Fruit fly (Drosophila melanogaster) whole organism, wandering third instar larva: ENCODE results near the gene NijA.

Source experiments
- Abd-B ChIP-seq: fragments of >200 bp; optimal IDR thresholded peaks from 2 replicates; lab custom pipeline; 2017; ENCODE audit warnings: missing biosample characterization, missing genetic modification characterization
- CG32264 ChIP-seq: fragments of 200-800 bp; sonication (Bioruptor generic); optimal IDR thresholded peaks from 2 replicates; lab custom pipeline; 2016; ENCODE audit warnings: missing biosample characterization, missing genetic modification characterization
- CG9705 ChIP-seq: fragments of 200-800 bp; sonication (Bioruptor generic); optimal IDR thresholded peaks from 2 replicates; lab custom pipeline; 2018; ENCODE audit warnings: missing biosample characterization, mild to moderate bottlenecking, missing genetic modification characterization
- CrebA ChIP-seq: fragments of 200-800 bp; sonication (Bioruptor generic); optimal IDR thresholded peaks from 2 replicates; lab custom pipeline; 2016; ENCODE audit warnings: missing biosample characterization, mild to moderate bottlenecking, missing genetic modification characterization, borderline replicate concordance
- Dfd ChIP-seq: fragments of >200 bp; optimal IDR thresholded peaks from 2 replicates; lab custom pipeline; 2017; ENCODE audit warnings: missing biosample characterization, missing genetic modification characterization
- Dif ChIP-seq: fragments of 200-275, 200-300 bp; sonication (Bioruptor generic); optimal IDR thresholded peaks from 2 replicates; lab custom pipeline; 2018; ENCODE audit warnings: missing biosample characterization, missing genetic modification characterization; ENCODE audit not compliant: partially characterized antibody
- GATAd ChIP-seq: sonication (Bioruptor generic); optimal IDR thresholded peaks from 2 replicates; lab custom pipeline; 2016; ENCODE audit warnings: missing biosample characterization, missing genetic modification characterization
- HLH106 ChIP-seq: fragments of 200-800 bp; optimal IDR thresholded peaks from 3 replicates; lab custom pipeline; 2019; ENCODE audit warnings: missing biosample characterization, mild to moderate bottlenecking, missing genetic modification characterization, moderate library complexity
- Hnf4 ChIP-seq: fragments of 200-800 bp; sonication (Bioruptor generic); optimal IDR thresholded peaks from 2 replicates; lab custom pipeline; 2016; ENCODE audit warnings: missing biosample characterization, mild to moderate bottlenecking, missing genetic modification characterization
- Hr78 ChIP-seq: fragments of >200 bp; optimal IDR thresholded peaks from 2 replicates; lab custom pipeline; 2017; ENCODE audit warnings: missing biosample characterization, missing genetic modification characterization
- Hr83 ChIP-seq: fragments of 200-300 bp; sonication (Bioruptor generic); optimal IDR thresholded peaks from 2 replicates; lab custom pipeline; 2016; ENCODE audit warnings: missing biosample characterization, mild to moderate bottlenecking, missing genetic modification characterization, moderate library complexity; ENCODE audit not compliant: poor library complexity, severe bottlenecking
- Jra ChIP-seq: sonication (Bioruptor generic); optimal IDR thresholded peaks from 2 replicates; lab custom pipeline; 2016; ENCODE audit warnings: missing biosample characterization, missing genetic modification characterization
- Mio ChIP-seq: sonication (Bioruptor generic); optimal IDR thresholded peaks from 2 replicates; lab custom pipeline; 2016; ENCODE audit warnings: missing biosample characterization, missing genetic modification characterization
- Myc ChIP-seq: fragments of >200 bp; optimal IDR thresholded peaks from 2 replicates; lab custom pipeline; 2017
- N ChIP-seq: fragments of >200 bp; optimal IDR thresholded peaks from 2 replicates; lab custom pipeline; 2018; ENCODE audit warnings: missing biosample characterization, missing external identifiers, missing genetic modification characterization
- OdsH ChIP-seq: fragments of 200-800 bp; sonication (Bioruptor generic); optimal IDR thresholded peaks from 2 replicates; lab custom pipeline; 2016; ENCODE audit warnings: missing biosample characterization, mild to moderate bottlenecking, missing genetic modification characterization
- Rel ChIP-seq, 2 experiments: fragments of 200-800 bp; sonication (Bioruptor generic) in 1 of 2; optimal IDR thresholded peaks; 2 replicates in 1 of 2; 3 replicates in 1 of 2; lab custom pipeline; 2016 to 2019; ENCODE audit warnings: mild to moderate bottlenecking in 2 of 2, missing biosample characterization in 2 of 2, missing genetic modification characterization in 2 of 2, moderate library complexity in 1 of 2
- Sp1 ChIP-seq: fragments of 200-800 bp; sonication (Bioruptor generic); optimal IDR thresholded peaks from 3 replicates; lab custom pipeline; 2019; ENCODE audit warnings: missing biosample characterization, mild to moderate bottlenecking, missing genetic modification characterization, moderate library complexity
- Vsx2 ChIP-seq: fragments of 200-300, 225-300 bp; sonication (Bioruptor generic); optimal IDR thresholded peaks from 2 replicates; lab custom pipeline; 2018; ENCODE audit warnings: missing biosample characterization, missing genetic modification characterization; ENCODE audit not compliant: partially characterized antibody
- br ChIP-seq: fragments of 200-800 bp; sonication (Bioruptor generic); optimal IDR thresholded peaks from 2 replicates; lab custom pipeline; 2016; ENCODE audit warnings: missing biosample characterization, missing genetic modification characterization
- brk ChIP-seq: fragments of 200-800 bp; sonication (Bioruptor generic); optimal IDR thresholded peaks from 2 replicates; lab custom pipeline; 2016; ENCODE audit warnings: missing biosample characterization, mild to moderate bottlenecking, missing genetic modification characterization
- dl ChIP-seq, 2 experiments: fragments of 175-275, 200-275 bp in 1 of 2; fragments of 200-275 bp in 1 of 2; sonication (Bioruptor generic); optimal IDR thresholded peaks; lab custom pipeline; 2018; ENCODE audit warnings: mild to moderate bottlenecking in 2 of 2, missing biosample characterization in 2 of 2, missing genetic modification characterization in 2 of 2, moderate library complexity in 2 of 2; ENCODE audit not compliant: partially characterized antibody in 2 of 2, insufficient read depth in 1 of 2
- dmrt93B ChIP-seq: fragments of 200-800 bp; sonication (Bioruptor generic); optimal IDR thresholded peaks from 2 replicates; lab custom pipeline; 2018; ENCODE audit warnings: missing biosample characterization, mild to moderate bottlenecking, missing genetic modification characterization
- dsf ChIP-seq: sonication (Bioruptor generic); optimal IDR thresholded peaks from 2 replicates; lab custom pipeline; 2016; ENCODE audit warnings: missing biosample characterization, missing genetic modification characterization, borderline replicate concordance
- ey ChIP-seq: fragments of 200-800 bp; sonication (Bioruptor generic); optimal IDR thresholded peaks from 2 replicates; lab custom pipeline; 2016; ENCODE audit warnings: missing biosample characterization, missing genetic modification characterization
- foxo ChIP-seq, 2 experiments: fragments of 200-800 bp; sonication (Bioruptor generic); optimal IDR thresholded peaks; 2 replicates in 1 of 2; 3 replicates in 1 of 2; lab custom pipeline; 2016 to 2017; ENCODE audit warnings: missing biosample characterization in 2 of 2, missing genetic modification characterization in 2 of 2
- fru ChIP-seq: fragments of 200-800 bp; sonication (Bioruptor generic); optimal IDR thresholded peaks from 3 replicates; lab custom pipeline; 2016; ENCODE audit warnings: missing biosample characterization, mild to moderate bottlenecking, missing genetic modification characterization
- h ChIP-seq: fragments of 200-800 bp; sonication (Bioruptor generic); optimal IDR thresholded peaks from 3 replicates; lab custom pipeline; 2016; ENCODE audit warnings: missing biosample characterization, mild to moderate bottlenecking, missing genetic modification characterization
- jim ChIP-seq: fragments of 175-275, 200-325 bp; sonication (Bioruptor generic); optimal IDR thresholded peaks from 2 replicates; lab custom pipeline; 2016; ENCODE audit warnings: missing biosample characterization, mild to moderate bottlenecking, missing genetic modification characterization
- lola ChIP-seq: fragments of >200 bp; optimal IDR thresholded peaks from 2 replicates; lab custom pipeline; 2017; ENCODE audit warnings: missing biosample characterization, missing genetic modification characterization
- pan ChIP-seq: fragments of >200 bp; optimal IDR thresholded peaks from 2 replicates; lab custom pipeline; 2017
- psq ChIP-seq: fragments of 200-800 bp; sonication (Bioruptor generic); optimal IDR thresholded peaks from 3 replicates; lab custom pipeline; 2017; ENCODE audit warnings: missing biosample characterization, mild to moderate bottlenecking, missing genetic modification characterization, moderate library complexity
- rgr ChIP-seq: fragments of 200-800 bp; sonication (Bioruptor generic); optimal IDR thresholded peaks from 3 replicates; lab custom pipeline; 2016; ENCODE audit warnings: missing biosample characterization, mild to moderate bottlenecking, missing genetic modification characterization
- sage ChIP-seq: fragments of 200-800 bp; sonication (Bioruptor generic); optimal IDR thresholded peaks from 2 replicates; lab custom pipeline; 2016; ENCODE audit warnings: missing biosample characterization, mild to moderate bottlenecking, missing genetic modification characterization
- sv ChIP-seq: fragments of 200-800 bp; sonication (Bioruptor generic); optimal IDR thresholded peaks from 3 replicates; lab custom pipeline; 2016; ENCODE audit warnings: missing biosample characterization, missing genetic modification characterization
- tai ChIP-seq: sonication (Bioruptor generic); optimal IDR thresholded peaks from 2 replicates; lab custom pipeline; 2016; ENCODE audit warnings: missing biosample characterization, missing genetic modification characterization
- usp ChIP-seq: fragments of >200 bp; optimal IDR thresholded peaks from 2 replicates; lab custom pipeline; 2017; ENCODE audit warnings: missing biosample characterization, missing genetic modification characterization
- woc ChIP-seq: sonication (Bioruptor generic); optimal IDR thresholded peaks from 2 replicates; lab custom pipeline; 2016; ENCODE audit warnings: missing biosample characterization, mild to moderate bottlenecking, missing genetic modification characterization

The NijA gene

DNA sequence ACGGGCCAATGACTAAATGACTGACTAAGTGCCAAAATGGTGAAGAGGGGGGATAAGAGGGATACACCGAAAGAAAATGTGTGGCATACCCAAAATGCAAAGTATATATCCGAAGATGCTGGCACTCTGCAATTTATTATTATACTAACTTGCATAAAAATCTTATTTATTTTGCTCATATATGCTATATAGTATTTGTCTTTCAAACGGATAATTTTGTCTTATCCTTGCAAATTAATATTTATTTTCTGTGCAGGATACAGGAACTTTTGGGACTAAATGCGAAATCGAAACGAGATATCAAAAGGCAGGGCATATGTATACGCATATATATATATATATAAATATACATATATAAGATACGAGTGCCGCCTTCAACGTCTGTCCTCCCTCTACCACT lies 14.7 kb upstream of the NijA start (continued):
- TF ChIP-seq CrebA = no peak
- TF ChIP-seq jim (GFP tag; lab: Kevin White, UChicago) = no peak
- TF ChIP-seq fru (GFP tag; lab: Kevin White, UChicago) = peak; percentile 80
- TF ChIP-seq h (GFP tag; lab: Kevin White, UChicago) = peak; percentile 82
- no peak for TF ChIP-seq Vsx2 (GFP tag; lab: Kevin White, UChicago)
- no peak for TF ChIP-seq GATAd (GFP tag; lab: Kevin White, UChicago)
- peak; percentile 69 for TF ChIP-seq ey (GFP tag; lab: Kevin White, UChicago)
- TF ChIP-seq dmrt93B (GFP tag; lab: Kevin White, UChicago) = peak; percentile 62
- peak; percentile 17 for TF ChIP-seq Dfd
- TF ChIP-seq br = peak; percentile 61
- peak; percentile 25 for TF ChIP-seq Jra (GFP tag; lab: Kevin White, UChicago)
- TF ChIP-seq dsf (GFP tag; lab: Kevin White, UChicago) = no peak
- no peak for TF ChIP-seq CG32264
- peak; percentile 80 for TF ChIP-seq HLH106 (tag; lab: Kevin White, UChicago)

DNA sequence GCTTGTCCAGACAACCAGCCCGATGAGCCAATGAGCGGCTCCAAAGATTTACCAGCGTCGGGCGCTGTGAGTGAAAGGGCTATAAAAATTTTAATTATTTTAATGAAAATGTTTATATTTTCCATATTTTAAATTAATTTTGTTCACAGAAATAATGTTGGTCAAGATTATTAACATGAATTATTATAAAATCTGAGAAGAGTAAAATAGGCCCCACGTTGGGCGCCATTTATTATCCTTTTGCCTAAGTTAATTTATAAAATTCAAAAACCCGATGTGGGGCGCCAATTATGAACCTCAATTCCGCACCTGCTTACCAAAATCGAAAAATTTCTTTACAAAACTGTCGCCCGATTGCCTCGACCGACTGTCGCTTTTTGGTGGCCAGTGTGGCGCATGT lies 12.5 kb upstream of the NijA start:
- no peak for TF ChIP-seq Dfd
- TF ChIP-seq Mio (GFP tag; lab: Kevin White, UChicago) = no peak
- TF ChIP-seq psq (GFP tag; lab: Kevin White, UChicago) = peak; percentile 18
- peak; percentile 48 for TF ChIP-seq Sp1 (GFP tag; lab: Kevin White, UChicago)
- TF ChIP-seq sv (GFP tag; lab: Kevin White, UChicago) = no peak
- no peak for TF ChIP-seq sage
- no peak for TF ChIP-seq Myc (lab: Kevin White, UChicago)
- no peak for TF ChIP-seq dsf (GFP tag; lab: Kevin White, UChicago)
- TF ChIP-seq CG9705 (GFP tag; lab: Kevin White, UChicago) = no peak
- TF ChIP-seq lola (GFP tag; lab: Kevin White, UChicago) = no peak
- TF ChIP-seq fru (GFP tag; lab: Kevin White, UChicago) = peak; percentile 47
- TF ChIP-seq Abd-B (GFP tag; lab: Kevin White, UChicago) = no peak
- no peak for TF ChIP-seq usp (GFP tag; lab: Kevin White, UChicago)
- peak; percentile 30 for TF ChIP-seq OdsH
- peak; percentile 67 for TF ChIP-seq dmrt93B (GFP tag; lab: Kevin White, UChicago)
- TF ChIP-seq pan (lab: Kevin White, UChicago) = no peak
- no peak for TF ChIP-seq ey (GFP tag; lab: Kevin White, UChicago)
- TF ChIP-seq CrebA = no peak
- TF ChIP-seq dl (GFP tag; optimal IDR thresholded peaks at IDR 0.05; lab: Kevin White, UChicago; ENCODE audit: insufficient read depth in 1 of 2, partially characterized antibody in 2 of 2) = no peak
- TF ChIP-seq br = no peak
- TF ChIP-seq Hr78 = no peak
- TF ChIP-seq jim (GFP tag; lab: Kevin White, UChicago) = no peak
- no peak for TF ChIP-seq Rel (GFP tag; optimal IDR thresholded peaks at IDR 0.05; lab: Kevin White, UChicago)
- no peak for TF ChIP-seq Rel (tag; optimal IDR thresholded peaks at IDR 0.05; lab: Kevin White, UChicago)
- no peak for TF ChIP-seq tai (GFP tag; lab: Kevin White, UChicago)
- TF ChIP-seq Jra (GFP tag; lab: Kevin White, UChicago) = no peak
- TF ChIP-seq HLH106 (tag; lab: Kevin White, UChicago) = peak; percentile 59
- no peak for TF ChIP-seq CG32264
- peak; percentile 12 for TF ChIP-seq h (GFP tag; lab: Kevin White, UChicago)
- TF ChIP-seq GATAd (GFP tag; lab: Kevin White, UChicago) = no peak
- no peak for TF ChIP-seq Vsx2 (GFP tag; lab: Kevin White, UChicago)
- TF ChIP-seq brk (GFP tag; lab: Kevin White, UChicago) = no peak
- no peak for TF ChIP-seq woc (GFP tag; lab: Kevin White, UChicago)
- no peak for TF ChIP-seq Dif (GFP tag; lab: Kevin White, UChicago)
- TF ChIP-seq Hnf4 (GFP tag; lab: Kevin White, UChicago) = peak; percentile 0
- no peak for TF ChIP-seq Hr83
- TF ChIP-seq foxo (GFP tag; optimal IDR thresholded peaks at IDR 0.05; lab: Kevin White, UChicago) = peak in 1 of 2 experiments; percentile 55
- no peak for TF ChIP-seq N
- TF ChIP-seq rgr (GFP tag; lab: Kevin White, UChicago) = no peak
